Worm (Caenorhabditis elegans) whole organism, late embryonic: ENCODE results near the gene gck-2.

ENCODE experiments used
- C08G9.2 ChIP-seq: sonication (generic microtip); optimal IDR thresholded peaks from 2 replicates; lab custom pipeline; 2016; ENCODE audit warnings: mild to moderate bottlenecking, missing genetic modification characterization, moderate library complexity, missing compliant biosample characterization
- C38D4.7 ChIP-seq: fragments of 200-800 bp; sonication (Bioruptor generic); optimal IDR thresholded peaks from 2 replicates; lab custom pipeline; 2018; ENCODE audit warnings: mild to moderate bottlenecking, missing genetic modification characterization, moderate library complexity, missing compliant biosample characterization
- K02D7.2 ChIP-seq: sonication (generic microtip); optimal IDR thresholded peaks from 2 replicates; lab custom pipeline; 2017; ENCODE audit warnings: mild to moderate bottlenecking, missing genetic modification characterization, missing compliant biosample characterization
- T23F11.4 ChIP-seq: fragments of 200-800 bp; sonication (Bioruptor generic); optimal IDR thresholded peaks from 2 replicates; lab custom pipeline; 2018; ENCODE audit warnings: mild to moderate bottlenecking, missing genetic modification characterization, missing compliant biosample characterization
- ahr-1 ChIP-seq: sonication (generic microtip); optimal IDR thresholded peaks from 2 replicates; lab custom pipeline; 2016; ENCODE audit warnings: missing genetic modification characterization, missing compliant biosample characterization
- ama-1 ChIP-seq: fragments of 150-350 bp; optimal IDR thresholded peaks from 2 replicates; lab custom pipeline; 2014
- ceh-18 ChIP-seq: sonication (generic microtip); optimal IDR thresholded peaks from 2 replicates; lab custom pipeline; 2016; ENCODE audit warnings: missing genetic modification characterization, missing compliant biosample characterization
- ceh-19 ChIP-seq: fragments of 200-800 bp; sonication (Bioruptor generic); optimal IDR thresholded peaks from 2 replicates; lab custom pipeline; 2018; ENCODE audit warnings: mild to moderate bottlenecking, missing genetic modification characterization, missing compliant biosample characterization
- ceh-22 ChIP-seq: sonication (generic microtip); optimal IDR thresholded peaks from 2 replicates; lab custom pipeline; 2017; ENCODE audit warnings: missing biosample characterization, missing genetic modification characterization
- ceh-24 ChIP-seq: sonication (generic microtip); optimal IDR thresholded peaks from 2 replicates; lab custom pipeline; 2016; ENCODE audit warnings: mild to moderate bottlenecking, missing genetic modification characterization, missing compliant biosample characterization
- ceh-30 ChIP-seq: fragments of 150-350 bp; optimal IDR thresholded peaks from 2 replicates; lab custom pipeline; 2014; ENCODE audit warnings: missing biosample characterization, missing genetic modification characterization
- ceh-31 ChIP-seq: sonication (generic microtip); optimal IDR thresholded peaks from 2 replicates; lab custom pipeline; 2016; ENCODE audit warnings: missing genetic modification characterization, missing compliant biosample characterization
- ceh-34 ChIP-seq: sonication (generic microtip); optimal IDR thresholded peaks from 2 replicates; lab custom pipeline; 2016; ENCODE audit warnings: mild to moderate bottlenecking, missing genetic modification characterization, missing compliant biosample characterization
- ceh-45 ChIP-seq: fragments of 200-800 bp; sonication (Bioruptor generic); IDR thresholded peaks from 2 replicates; pipeline ENCODE4 v1.3.6; 2022; ENCODE audit warnings: missing genetic modification reagents, missing genetic modification characterization, missing compliant biosample characterization
- ceh-48 ChIP-seq: sonication (generic microtip); optimal IDR thresholded peaks from 2 replicates; lab custom pipeline; 2016; ENCODE audit warnings: missing genetic modification characterization, inconsistent platforms, missing compliant biosample characterization
- ceh-9 ChIP-seq: sonication (generic microtip); optimal IDR thresholded peaks from 2 replicates; lab custom pipeline; 2016; ENCODE audit warnings: mild to moderate bottlenecking, missing genetic modification characterization, inconsistent platforms, missing compliant biosample characterization
- dmd-4 ChIP-seq: sonication (generic microtip); optimal IDR thresholded peaks from 2 replicates; lab custom pipeline; 2016; ENCODE audit warnings: borderline replicate concordance, missing genetic modification characterization, missing compliant biosample characterization
- dve-1 ChIP-seq: sonication (generic microtip); optimal IDR thresholded peaks from 2 replicates; lab custom pipeline; 2017; ENCODE audit warnings: antibody characterized with exemption, mild to moderate bottlenecking, missing genetic modification characterization, missing compliant biosample characterization
- elt-2 ChIP-seq: sonication (generic microtip); optimal IDR thresholded peaks from 2 replicates; lab custom pipeline; 2016; ENCODE audit warnings: missing genetic modification reagents, missing genetic modification characterization, missing compliant biosample characterization
- ets-4 ChIP-seq: sonication (generic microtip); optimal IDR thresholded peaks from 2 replicates; lab custom pipeline; 2016; ENCODE audit warnings: missing genetic modification characterization, missing compliant biosample characterization
- eyg-1 ChIP-seq: sonication (generic microtip); optimal IDR thresholded peaks from 2 replicates; lab custom pipeline; 2016; ENCODE audit warnings: missing genotype, missing genetic modification characterization, missing compliant biosample characterization
- fkh-10 ChIP-seq: fragments of 150-350 bp; optimal IDR thresholded peaks from 2 replicates; lab custom pipeline; 2014; ENCODE audit warnings: missing biosample characterization, missing genetic modification reagents, missing genetic modification characterization
- fkh-6 ChIP-seq: sonication (generic microtip); optimal IDR thresholded peaks from 2 replicates; lab custom pipeline; 2016; ENCODE audit warnings: missing genetic modification characterization, missing compliant biosample characterization
- gmeb-2 ChIP-seq: sonication (generic microtip); optimal IDR thresholded peaks from 2 replicates; lab custom pipeline; 2016; ENCODE audit warnings: missing genetic modification characterization, inconsistent platforms, missing compliant biosample characterization
- hlh-13 ChIP-seq: fragments of 200-800 bp; sonication (Bioruptor generic); optimal IDR thresholded peaks from 2 replicates; lab custom pipeline; 2018; ENCODE audit warnings: mild to moderate bottlenecking, missing genetic modification characterization, missing compliant biosample characterization
- hlh-30 ChIP-seq: sonication (generic microtip); optimal IDR thresholded peaks from 2 replicates; lab custom pipeline; 2017; ENCODE audit warnings: antibody characterized with exemption, missing genetic modification characterization, missing compliant biosample characterization; ENCODE audit not compliant: insufficient read depth
- hlh-6 ChIP-seq: sonication (generic microtip); optimal IDR thresholded peaks from 2 replicates; lab custom pipeline; 2016; ENCODE audit warnings: missing genotype, missing genetic modification characterization, missing compliant biosample characterization
- hlh-8 ChIP-seq: sonication (generic microtip); optimal IDR thresholded peaks from 2 replicates; lab custom pipeline; 2016; ENCODE audit warnings: missing genotype, missing genetic modification characterization, missing compliant biosample characterization
- lim-6 ChIP-seq: sonication (generic microtip); optimal IDR thresholded peaks from 2 replicates; lab custom pipeline; 2016; ENCODE audit warnings: missing genetic modification characterization, missing compliant biosample characterization
- madf-2 ChIP-seq: sonication (generic microtip); optimal IDR thresholded peaks from 2 replicates; lab custom pipeline; 2017; ENCODE audit warnings: missing genetic modification characterization, missing compliant biosample characterization
- mec-3 ChIP-seq: sonication (generic microtip); optimal IDR thresholded peaks from 2 replicates; lab custom pipeline; 2016; ENCODE audit warnings: borderline replicate concordance, missing genetic modification characterization, missing compliant biosample characterization
- nfya-1 ChIP-seq: sonication (generic microtip); optimal IDR thresholded peaks from 2 replicates; lab custom pipeline; 2017; ENCODE audit warnings: missing genetic modification characterization, mild to moderate bottlenecking, missing compliant biosample characterization, antibody characterized with exemption, moderate library complexity
- nhr-11 ChIP-seq: fragments of 150-350 bp; optimal IDR thresholded peaks from 2 replicates; lab custom pipeline; 2014; ENCODE audit warnings: missing biosample characterization, missing genetic modification characterization
- nhr-232 ChIP-seq: sonication (generic microtip); optimal IDR thresholded peaks from 2 replicates; lab custom pipeline; 2016; ENCODE audit warnings: missing genetic modification characterization, missing compliant biosample characterization
- npax-4 ChIP-seq: sonication (generic microtip); optimal IDR thresholded peaks from 2 replicates; lab custom pipeline; 2016; ENCODE audit warnings: missing genetic modification characterization, missing compliant biosample characterization
- pat-9 ChIP-seq: fragments of 200-800 bp; sonication (Bioruptor generic); optimal IDR thresholded peaks from 2 replicates; lab custom pipeline; 2018; ENCODE audit warnings: mild to moderate bottlenecking, missing genetic modification characterization, moderate library complexity, missing compliant biosample characterization
- pax-1 ChIP-seq: fragments of 150-350 bp; optimal IDR thresholded peaks from 2 replicates; lab custom pipeline; 2014; ENCODE audit warnings: missing biosample characterization, missing genetic modification characterization
- pqm-1 ChIP-seq: sonication (generic microtip); optimal IDR thresholded peaks from 2 replicates; lab custom pipeline; 2016; ENCODE audit warnings: missing genetic modification characterization, missing compliant biosample characterization
- pros-1 ChIP-seq: fragments of 150-350 bp; optimal IDR thresholded peaks from 2 replicates; lab custom pipeline; 2014; ENCODE audit warnings: missing biosample characterization, missing genetic modification reagents, missing genetic modification characterization
- sdc-2 ChIP-seq: sonication (generic microtip); optimal IDR thresholded peaks from 2 replicates; lab custom pipeline; 2016; ENCODE audit warnings: missing genotype, missing genetic modification characterization, missing compliant biosample characterization
- sox-2 ChIP-seq: fragments of 200-800 bp; sonication (Bioruptor generic); IDR thresholded peaks from 2 replicates; pipeline ENCODE4 v1.3.6; 2022; ENCODE audit warnings: missing genetic modification reagents, missing genetic modification characterization, missing compliant biosample characterization
- sox-4 ChIP-seq: sonication (generic microtip); optimal IDR thresholded peaks from 2 replicates; lab custom pipeline; 2017; ENCODE audit warnings: mild to moderate bottlenecking, missing genetic modification characterization, inconsistent platforms, missing compliant biosample characterization
- syd-9 ChIP-seq: sonication (generic microtip); optimal IDR thresholded peaks from 2 replicates; lab custom pipeline; 2016; ENCODE audit warnings: mild to moderate bottlenecking, missing genetic modification characterization, moderate library complexity, missing compliant biosample characterization
- tbx-2 ChIP-seq: sonication (generic microtip); optimal IDR thresholded peaks from 2 replicates; lab custom pipeline; 2016; ENCODE audit warnings: missing genetic modification characterization, missing compliant biosample characterization
- tbx-7 ChIP-seq: sonication (generic microtip); optimal IDR thresholded peaks from 2 replicates; lab custom pipeline; 2016; ENCODE audit warnings: missing genotype, missing genetic modification characterization, missing compliant biosample characterization
- unc-55 ChIP-seq: sonication (generic microtip); optimal IDR thresholded peaks from 2 replicates; lab custom pipeline; 2017; ENCODE audit warnings: missing biosample characterization, missing genetic modification reagents, missing genetic modification characterization
- zip-5 ChIP-seq: sonication (generic microtip); optimal IDR thresholded peaks from 2 replicates; lab custom pipeline; 2016; ENCODE audit warnings: missing genetic modification characterization, missing compliant biosample characterization
- ztf-16 ChIP-seq: sonication (generic microtip); optimal IDR thresholded peaks from 2 replicates; lab custom pipeline; 2017; ENCODE audit warnings: missing genetic modification characterization, missing compliant biosample characterization

gck-2 gene

DNA sequence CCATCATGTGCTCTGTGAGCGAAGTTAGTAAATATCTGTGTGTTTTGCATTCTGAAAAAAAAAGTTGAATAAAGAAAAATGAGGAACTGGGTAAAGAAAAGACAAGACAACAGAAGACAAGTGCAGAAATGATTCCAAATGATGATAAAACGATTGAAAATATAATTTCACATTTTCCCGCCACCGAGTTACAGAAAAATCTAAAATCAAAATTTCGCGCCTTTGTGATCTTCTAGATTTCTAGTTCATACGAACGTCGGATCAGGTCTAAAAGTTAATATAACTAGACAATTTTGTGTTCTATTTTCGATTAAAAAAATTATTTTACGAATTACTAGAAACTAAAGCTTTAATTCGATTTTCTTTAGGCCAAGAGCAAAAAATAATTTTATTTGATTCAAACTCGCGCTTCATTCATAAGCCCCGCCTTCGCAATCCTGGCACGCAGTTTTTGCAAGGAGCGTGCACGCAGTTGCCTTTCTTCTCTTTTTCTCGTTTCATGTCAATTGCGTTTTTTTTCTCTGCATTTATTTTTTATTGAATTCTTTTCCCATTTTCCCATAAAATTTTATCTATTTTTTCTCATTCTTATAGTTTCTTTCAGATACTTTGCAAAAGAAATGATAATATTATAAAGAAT, 7.5 kb downstream of the gck-2 start, which contains the start of the genes spn-4 and spe-39 (continued):
- TF ChIP-seq fkh-6 (tag; lab: Kevin White, UChicago) (no peak), sdc-2 (tag; lab: Kevin White, UChicago) (no peak), C38D4.7 (GFP tag; lab: Kevin White, UChicago) (no peak), pax-1 (tag; lab: Kevin White, UChicago) (peak; percentile 64), ceh-24 (tag; lab: Kevin White, UChicago) (no peak), gmeb-2 (tag; lab: Kevin White, UChicago) (no peak), tbx-7 (tag; lab: Kevin White, UChicago) (no peak), ahr-1 (tag; lab: Kevin White, UChicago) (no peak), dmd-4 (no peak), ceh-45 (GFP tag; lab: Robert Waterston, UW) (no peak), pat-9 (tag; lab: Kevin White, UChicago) (no peak), ceh-18 (tag; lab: Kevin White, UChicago) (no peak), nhr-11 (tag; lab: Kevin White, UChicago) (no peak), T23F11.4 (no peak), ceh-34 (tag; lab: Kevin White, UChicago) (no peak), sox-4 (tag; lab: Kevin White, UChicago) (peak; percentile 28), C08G9.2 (peak; percentile 39), lim-6 (tag; lab: Kevin White, UChicago) (no peak), dve-1 (tag; lab: Kevin White, UChicago) (peak; percentile 29), hlh-30 (tag; lab: Kevin White, UChicago) (no peak), pqm-1 (no peak), syd-9 (no peak), K02D7.2 (no peak), ceh-48 (tag; lab: Kevin White, UChicago) (no peak), unc-55 (GFP tag; lab: Kevin White, UChicago) (peak; percentile 1), npax-4 (no peak), nfya-1 (peak; percentile 74)

DNA sequence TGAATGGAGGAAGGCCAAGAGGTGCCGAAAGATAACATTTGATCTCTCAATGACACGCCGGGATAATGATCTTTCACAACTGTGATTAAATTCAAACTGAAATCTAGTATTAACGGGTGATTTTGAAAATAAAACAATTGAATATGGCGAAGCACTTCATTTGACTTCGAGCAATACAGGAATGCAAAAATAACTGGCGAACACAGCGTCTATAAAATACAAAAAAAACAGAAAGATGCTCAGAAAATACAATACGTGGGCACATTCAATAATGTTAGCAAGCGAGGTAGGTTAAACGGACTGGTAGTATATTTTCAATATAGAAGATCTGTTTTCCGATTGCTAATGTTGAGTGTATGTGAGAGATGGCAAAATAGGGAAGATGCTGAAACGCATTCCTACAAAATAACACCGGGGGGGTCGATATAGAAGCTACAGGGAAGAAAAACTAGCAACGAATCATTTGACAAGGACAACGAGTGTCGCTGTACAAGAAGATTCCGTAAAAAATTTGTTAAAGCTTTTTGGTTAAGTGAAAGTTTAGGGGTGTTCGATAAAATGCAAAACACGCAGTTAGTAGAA, 9.3 kb downstream of the gck-2 start:
- TF ChIP-seq ceh-30 (tag; lab: Kevin White, UChicago) (no peak), pros-1 (no peak), eyg-1 (tag; lab: Kevin White, UChicago) (no peak), pax-1 (tag; lab: Kevin White, UChicago) (no peak), ama-1 (lab: Kevin White, UChicago) (no peak), sox-2 (GFP tag; lab: Robert Waterston, UW) (no peak), ceh-31 (tag; lab: Kevin White, UChicago) (no peak), hlh-6 (no peak), T23F11.4 (no peak), ztf-16 (tag; lab: Kevin White, UChicago) (no peak), dmd-4 (no peak), ceh-9 (tag; lab: Kevin White, UChicago) (no peak), hlh-8 (no peak), K02D7.2 (no peak), mec-3 (no peak), C38D4.7 (GFP tag; lab: Kevin White, UChicago) (no peak), ceh-22 (no peak)

DNA sequence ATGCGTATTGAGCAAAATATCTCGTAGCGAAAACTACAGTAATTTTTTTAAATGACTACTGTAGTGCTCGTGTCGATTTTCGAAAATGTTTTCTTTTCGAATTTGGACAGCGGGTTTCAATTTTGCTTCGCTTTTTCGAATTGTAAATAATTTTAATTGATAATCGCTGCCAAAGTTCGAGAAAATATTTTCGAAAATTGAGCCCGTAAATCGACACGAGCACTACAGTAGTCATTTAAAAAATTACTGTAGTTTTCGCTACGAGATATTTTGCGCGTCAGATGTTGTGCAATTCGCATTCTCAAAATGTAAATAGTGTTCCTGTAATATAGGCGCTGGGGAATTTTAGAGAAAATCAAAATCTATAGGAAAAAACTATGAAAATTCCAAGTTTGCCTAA, 10.2 kb downstream of the gck-2 start:
- TF ChIP-seq hlh-13 (GFP tag; lab: Kevin White, UChicago) (no peak), tbx-2 (no peak), pax-1 (tag; lab: Kevin White, UChicago) (no peak), hlh-6 (no peak), ceh-19 (GFP tag; lab: Kevin White, UChicago) (no peak), sox-2 (GFP tag; lab: Robert Waterston, UW) (no peak), nfya-1 (no peak), tbx-7 (tag; lab: Kevin White, UChicago) (no peak), zip-5 (no peak), elt-2 (no peak), nhr-11 (tag; lab: Kevin White, UChicago) (no peak), lim-6 (tag; lab: Kevin White, UChicago) (no peak), fkh-10 (no peak), ceh-9 (tag; lab: Kevin White, UChicago) (no peak), ceh-22 (no peak), madf-2 (tag; lab: Kevin White, UChicago) (no peak), nhr-232 (tag; lab: Kevin White, UChicago) (no peak), ets-4 (tag; lab: Kevin White, UChicago) (no peak)
